Fruit fly (Drosophila melanogaster): ENCODE measurements around the gene a6.

a6 gene

DNA sequence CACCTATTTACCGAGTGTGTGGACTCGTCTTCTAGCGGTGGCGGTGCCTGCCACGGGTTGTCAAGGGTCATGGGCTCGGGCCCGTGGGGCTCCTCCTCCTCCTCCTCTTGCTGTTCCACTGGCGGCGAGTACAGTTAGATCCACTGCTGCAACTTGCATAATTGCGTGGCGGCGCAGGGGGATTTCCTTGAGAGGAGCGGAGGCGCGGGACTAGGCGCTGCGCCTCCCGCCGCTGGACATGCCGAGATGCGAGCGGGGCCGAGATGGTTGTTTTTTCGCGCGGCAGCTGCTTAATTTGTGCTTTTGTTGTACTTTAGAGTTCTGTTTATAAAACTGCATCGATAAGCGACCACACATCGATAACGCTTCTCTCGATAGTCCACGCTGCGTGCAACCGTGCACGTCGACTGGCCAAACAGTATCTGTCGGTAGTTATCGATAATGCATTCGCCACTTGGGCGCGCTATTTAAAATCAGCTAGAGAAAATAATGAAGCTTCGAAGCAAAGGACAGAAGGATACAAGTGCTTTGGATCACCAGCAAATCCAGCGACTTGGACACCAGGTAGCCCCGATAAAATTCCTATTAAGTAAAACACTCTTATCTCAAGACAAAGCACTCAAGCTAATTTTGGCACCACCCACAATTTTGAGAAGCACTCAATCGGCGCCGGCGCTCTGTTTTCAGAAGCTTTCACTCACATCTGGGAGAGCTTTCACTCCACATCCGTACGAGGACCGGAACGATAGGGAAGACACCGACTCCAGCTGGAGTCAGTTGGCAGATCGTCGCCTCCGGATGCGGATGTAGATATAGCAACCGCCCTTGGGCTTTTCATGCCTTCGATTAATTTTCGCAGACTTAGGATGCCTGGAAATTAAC, at the start of gene a6:
TSS of gene a6 (minus strand) at position 361 of the 882 bp plus-strand sequence.
- TF ChIP-seq CG8478 (optimal IDR thresholded peaks at IDR 0.05), result no peak
- TF ChIP-seq CTCF (optimal IDR thresholded peaks at IDR 0.05), result peak in 1 of 2 experiments; percentile 2

DNA sequence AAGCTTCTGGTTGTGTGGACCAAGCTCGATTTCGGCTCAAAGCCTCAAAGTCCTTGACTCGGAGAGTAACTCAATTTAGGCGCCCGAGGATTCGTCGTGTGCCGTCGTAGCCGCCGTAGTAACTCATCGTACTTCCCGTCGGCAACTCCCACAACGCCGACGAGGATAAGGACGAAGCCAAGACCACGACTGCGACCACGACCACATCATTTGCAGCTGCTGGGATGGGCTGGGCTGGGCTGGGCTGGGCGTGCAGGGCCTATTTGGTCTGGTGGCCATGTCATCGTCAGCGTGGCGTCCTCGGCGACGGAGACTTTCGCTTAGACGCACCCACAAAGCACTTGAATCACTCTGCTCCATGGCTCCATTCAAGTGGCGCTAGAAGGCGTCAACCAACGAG, 39.4 kb upstream of the a6 start:
- TF ChIP-seq CG8478 (optimal IDR thresholded peaks at IDR 0.05), result no peak
- no peak for TF ChIP-seq CTCF (optimal IDR thresholded peaks at IDR 0.05)

dm6 chrX:1714874-1715273, 19.2 kb upstream of the a6 start:
- TF ChIP-seq CTCF (optimal IDR thresholded peaks at IDR 0.05) (no peak), CG8478 (optimal IDR thresholded peaks at IDR 0.05) (no peak)

DNA sequence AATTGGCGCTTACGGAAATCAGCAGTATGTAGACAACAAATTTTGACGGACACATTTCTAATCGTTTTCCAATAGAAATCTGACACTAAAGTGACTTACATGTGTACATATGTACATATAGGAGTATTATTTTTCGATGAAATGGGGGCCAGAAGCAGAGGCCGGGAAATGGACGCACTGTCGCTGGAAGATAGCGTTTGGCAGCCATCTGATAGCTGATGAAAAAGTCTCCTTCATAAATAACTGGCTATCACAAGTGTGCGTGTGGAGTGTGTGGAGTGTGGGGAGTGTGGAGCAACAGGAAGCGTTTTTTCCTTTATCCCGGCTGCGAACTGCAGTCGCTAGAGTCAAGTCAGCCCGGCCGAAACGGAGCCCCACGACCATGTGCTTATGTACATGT, 14.4 kb upstream of the a6 start, which contains the start of gene CG3795:
TSS of gene CG3795 (minus strand) at position 101 of the 400 bp plus-strand sequence.
- TF ChIP-seq CTCF (optimal IDR thresholded peaks at IDR 0.05) (no peak), CG8478 (optimal IDR thresholded peaks at IDR 0.05) (no peak)

dm6 chrX:1705929-1706328, 10.2 kb upstream of the a6 start:
- TF ChIP-seq CTCF (optimal IDR thresholded peaks at IDR 0.05), result no peak
- TF ChIP-seq CG8478 (optimal IDR thresholded peaks at IDR 0.05), result no peak

dm6 chrX:1692553-1692952, 3.1 kb downstream of the a6 start, which contains the start of gene CG32809:
CG32809 (minus strand) TSS chrX:1692768.
- TF ChIP-seq CTCF (optimal IDR thresholded peaks at IDR 0.05) (no peak), CG8478 (optimal IDR thresholded peaks at IDR 0.05) (no peak)

dm6 chrX:1691475-1691874, 4.2 kb downstream of the a6 start:
- TF ChIP-seq CG8478 (optimal IDR thresholded peaks at IDR 0.05), result no peak
- TF ChIP-seq CTCF (optimal IDR thresholded peaks at IDR 0.05), result no peak

dm6 chrX:1686305-1686704, 9.4 kb downstream of the a6 start, which contains the start of gene b6:
b6 (plus strand) TSS chrX:1686624.
- TF ChIP-seq CG8478 (optimal IDR thresholded peaks at IDR 0.05) (no peak), CTCF (optimal IDR thresholded peaks at IDR 0.05) (no peak)

- TF ChIP-seq CG8478 (optimal IDR thresholded peaks at IDR 0.05) (no peak), CTCF (optimal IDR thresholded peaks at IDR 0.05) (no peak)
Measured at dm6 chrX:1681266-1681665, 14.4 kb downstream of the a6 start, which contains the start of gene CG14797. CG14797 (plus strand) TSS chrX:1681566.

DNA sequence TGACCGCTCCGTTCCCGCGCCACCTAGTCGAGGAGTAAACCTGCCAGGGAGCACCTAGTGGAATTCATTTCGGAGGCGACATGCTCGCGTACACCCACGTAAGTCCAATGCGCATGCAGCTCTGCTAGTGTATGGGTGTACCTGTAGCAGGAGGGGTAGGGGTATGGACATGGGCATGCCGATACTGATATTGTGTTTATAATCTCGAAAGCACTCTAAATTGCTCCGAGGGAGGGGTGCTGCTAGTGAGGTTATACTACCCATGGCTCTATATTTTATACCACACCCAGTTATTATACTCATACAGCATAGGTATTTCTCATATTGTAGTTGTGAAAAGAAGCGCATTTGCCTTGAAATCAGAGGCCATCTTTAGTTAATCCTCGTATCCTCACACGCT, 25.8 kb downstream of the a6 start:
- TF ChIP-seq CTCF (optimal IDR thresholded peaks at IDR 0.05), result no peak
- TF ChIP-seq CG8478 (optimal IDR thresholded peaks at IDR 0.05), result no peak

- no peak for TF ChIP-seq CG8478 (optimal IDR thresholded peaks at IDR 0.05)
- no peak for TF ChIP-seq CTCF (optimal IDR thresholded peaks at IDR 0.05)
Measured at dm6 chrX:1669214-1669613, 26.5 kb downstream of the a6 start, which contains the start of the genes CG3740 and hfw. CG3740 (minus strand) TSS chrX:1669297. hfw (plus strand) TSS chrX:1669570.

dm6 chrX:1668688-1669087, 27.0 kb downstream of the a6 start, which contains the start of gene Mur2B:
Mur2B (minus strand) TSS chrX:1668788.
- no peak for TF ChIP-seq CG8478 (optimal IDR thresholded peaks at IDR 0.05)
- TF ChIP-seq CTCF (optimal IDR thresholded peaks at IDR 0.05), result no peak

DNA sequence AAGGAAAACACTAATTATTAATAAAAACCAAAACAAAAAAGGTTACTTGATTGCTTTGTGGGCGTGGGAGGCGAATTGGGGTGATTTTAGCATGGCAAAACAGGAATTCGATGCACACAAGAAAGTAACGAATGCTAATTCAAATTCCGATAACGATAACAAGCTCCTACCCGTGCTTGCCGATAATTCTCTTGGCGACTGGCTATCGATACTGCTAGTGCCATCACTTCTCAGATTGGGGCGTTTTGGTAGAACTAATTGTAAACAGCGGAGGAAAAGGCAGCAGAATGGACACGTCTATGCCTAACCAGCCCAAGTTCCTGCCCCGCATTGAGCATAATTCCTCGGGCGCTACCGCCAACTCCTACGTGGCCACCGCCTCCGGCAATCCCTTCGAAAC, 30.9 kb downstream of the a6 start, which contains the start of gene dor:
TSS of gene dor (plus strand) at position 217 of the 400 bp plus-strand sequence.
- TF ChIP-seq CTCF (optimal IDR thresholded peaks at IDR 0.05), result peak in 1 of 2 experiments; percentile 17
- TF ChIP-seq CG8478 (optimal IDR thresholded peaks at IDR 0.05), result no peak

DNA sequence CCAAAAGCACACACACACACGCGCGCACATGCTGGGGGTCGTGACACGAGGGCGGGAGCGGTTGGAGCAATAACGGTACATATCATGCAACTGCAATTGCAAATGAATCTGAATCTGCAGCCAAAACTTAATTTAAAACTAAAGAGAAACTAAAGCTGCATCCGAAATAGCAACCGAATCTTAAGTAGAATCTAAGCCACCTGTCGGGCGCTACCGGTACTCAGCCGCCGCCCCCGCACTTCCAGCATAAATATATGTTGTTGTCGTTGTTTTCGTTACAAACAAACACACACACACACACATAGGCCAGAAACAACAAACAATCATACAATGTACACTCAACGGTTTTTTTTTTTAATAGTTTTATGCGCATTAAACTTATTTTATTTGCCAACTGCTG, 35.4 kb downstream of the a6 start:
- TF ChIP-seq CTCF (optimal IDR thresholded peaks at IDR 0.05), result peak; percentile 53 to 60
- TF ChIP-seq CG8478 (optimal IDR thresholded peaks at IDR 0.05), result no peak

DNA sequence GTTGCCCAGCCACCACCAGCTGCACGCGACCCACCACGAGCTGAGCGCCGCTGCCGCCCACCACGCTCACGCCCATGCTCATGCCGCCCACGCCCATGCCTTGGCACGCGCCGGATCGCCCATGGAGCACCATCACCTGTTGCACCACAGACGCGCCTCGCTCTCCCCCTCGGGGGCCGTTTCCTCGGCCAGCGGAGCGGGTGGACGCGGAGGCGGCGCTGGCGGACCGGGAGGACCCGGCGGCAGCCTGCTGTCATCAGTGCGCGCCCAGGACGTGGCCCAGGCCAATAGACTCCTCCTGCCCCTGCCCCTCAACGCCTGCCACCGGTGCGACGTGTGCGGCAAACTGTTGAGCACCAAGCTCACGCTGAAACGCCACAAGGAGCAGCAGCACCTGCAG, 47.8 kb downstream of the a6 start:
- TF ChIP-seq CG8478 (optimal IDR thresholded peaks at IDR 0.05), result no peak
- no peak for TF ChIP-seq CTCF (optimal IDR thresholded peaks at IDR 0.05)

DNA sequence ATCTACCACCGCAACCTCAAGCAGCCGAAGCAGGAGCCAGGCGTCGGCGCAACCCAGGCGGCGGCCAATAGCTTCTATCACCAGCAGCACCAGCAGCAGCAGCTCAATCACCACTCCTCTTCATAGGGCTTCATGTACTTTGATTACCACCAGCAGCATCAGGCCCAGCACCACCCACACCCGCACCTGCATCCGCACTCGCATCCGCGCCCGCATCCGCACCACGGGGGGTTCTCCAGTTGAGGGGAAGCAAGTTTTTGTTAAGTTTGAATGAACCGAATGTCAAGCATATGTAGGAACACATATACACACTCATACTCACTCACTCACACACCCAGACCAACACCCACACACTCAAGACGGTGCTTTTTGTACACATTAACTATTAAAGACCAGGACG, 52.0 kb downstream of the a6 start:
- TF ChIP-seq CTCF (optimal IDR thresholded peaks at IDR 0.05) (no peak), CG8478 (optimal IDR thresholded peaks at IDR 0.05) (no peak)

All from S2 (cell line).